Fruit fly (Drosophila melanogaster): ENCODE results near the gene Flacc.

Flacc gene

dm6 chrX:18893433-18893832 is at the start of gene Flacc:
Gene Flacc, minus strand, starts transcription at chrX:18893636.
- TF ChIP-seq psq (optimal IDR thresholded peaks at IDR 0.05) (no peak), Dll (optimal IDR thresholded peaks at IDR 0.05) (no peak), EcR (GFP tag; optimal IDR thresholded peaks at IDR 0.05) (no peak), usp (GFP tag; optimal IDR thresholded peaks at IDR 0.05) (no peak), pan (optimal IDR thresholded peaks at IDR 0.05) (no peak), CG8478 (optimal IDR thresholded peaks at IDR 0.05) (no peak)

dm6 chrX:18942648-18943047 is 49.2 kb upstream of the Flacc start:
- TF ChIP-seq CG8478 (optimal IDR thresholded peaks at IDR 0.05) (no peak), psq (optimal IDR thresholded peaks at IDR 0.05) (no peak), Dll (optimal IDR thresholded peaks at IDR 0.05) (no peak), EcR (GFP tag; optimal IDR thresholded peaks at IDR 0.05) (no peak), pan (optimal IDR thresholded peaks at IDR 0.05) (no peak), usp (GFP tag; optimal IDR thresholded peaks at IDR 0.05) (no peak)

- TF ChIP-seq usp (GFP tag; optimal IDR thresholded peaks at IDR 0.05) = no peak
- no peak for TF ChIP-seq Dll (optimal IDR thresholded peaks at IDR 0.05)
- TF ChIP-seq psq (optimal IDR thresholded peaks at IDR 0.05) = no peak
- no peak for TF ChIP-seq pan (optimal IDR thresholded peaks at IDR 0.05)
- TF ChIP-seq EcR (GFP tag; optimal IDR thresholded peaks at IDR 0.05) = no peak
- no peak for TF ChIP-seq CG8478 (optimal IDR thresholded peaks at IDR 0.05)
These were observed 48.5 kb upstream of the Flacc start for dm6 chrX:18941980-18942379.

- TF ChIP-seq psq (optimal IDR thresholded peaks at IDR 0.05) (no peak), usp (GFP tag; optimal IDR thresholded peaks at IDR 0.05) (no peak), Dll (optimal IDR thresholded peaks at IDR 0.05) (no peak)
These were observed 46.0 kb upstream of the Flacc start for dm6 chrX:18939429-18939828.

- no peak for TF ChIP-seq EcR (GFP tag; optimal IDR thresholded peaks at IDR 0.05)
- no peak for TF ChIP-seq CG8478 (optimal IDR thresholded peaks at IDR 0.05)
- no peak for TF ChIP-seq pan (optimal IDR thresholded peaks at IDR 0.05)
- no peak for TF ChIP-seq Dll (optimal IDR thresholded peaks at IDR 0.05)
- no peak for TF ChIP-seq psq (optimal IDR thresholded peaks at IDR 0.05)
- no peak for TF ChIP-seq usp (GFP tag; optimal IDR thresholded peaks at IDR 0.05)
These were observed 44.9 kb upstream of the Flacc start for dm6 chrX:18938127-18938939.

- TF ChIP-seq Dll (optimal IDR thresholded peaks at IDR 0.05) (no peak), CG8478 (optimal IDR thresholded peaks at IDR 0.05) (no peak), pan (optimal IDR thresholded peaks at IDR 0.05) (no peak), usp (GFP tag; optimal IDR thresholded peaks at IDR 0.05) (no peak), psq (optimal IDR thresholded peaks at IDR 0.05) (no peak), EcR (GFP tag; optimal IDR thresholded peaks at IDR 0.05) (no peak)
These were observed 43.2 kb upstream of the Flacc start for dm6 chrX:18936606-18937005.

- no peak for TF ChIP-seq Dll (optimal IDR thresholded peaks at IDR 0.05)
- no peak for TF ChIP-seq CG8478 (optimal IDR thresholded peaks at IDR 0.05)
- no peak for TF ChIP-seq psq (optimal IDR thresholded peaks at IDR 0.05)
- no peak for TF ChIP-seq usp (GFP tag; optimal IDR thresholded peaks at IDR 0.05)
- no peak for TF ChIP-seq pan (optimal IDR thresholded peaks at IDR 0.05)
- TF ChIP-seq EcR (GFP tag; optimal IDR thresholded peaks at IDR 0.05) = no peak
These were observed 41.4 kb upstream of the Flacc start for dm6 chrX:18934859-18935258.

dm6 chrX:18933442-18933841 is 40.0 kb upstream of the Flacc start:
- TF ChIP-seq Dll (optimal IDR thresholded peaks at IDR 0.05) (no peak), EcR (GFP tag; optimal IDR thresholded peaks at IDR 0.05) (no peak), psq (optimal IDR thresholded peaks at IDR 0.05) (no peak), pan (optimal IDR thresholded peaks at IDR 0.05) (no peak), CG8478 (optimal IDR thresholded peaks at IDR 0.05) (no peak), usp (GFP tag; optimal IDR thresholded peaks at IDR 0.05) (no peak)

- TF ChIP-seq CG8478 (optimal IDR thresholded peaks at IDR 0.05) = no peak
- TF ChIP-seq psq (optimal IDR thresholded peaks at IDR 0.05) = no peak
- no peak for TF ChIP-seq EcR (GFP tag; optimal IDR thresholded peaks at IDR 0.05)
- no peak for TF ChIP-seq usp (GFP tag; optimal IDR thresholded peaks at IDR 0.05)
- TF ChIP-seq pan (optimal IDR thresholded peaks at IDR 0.05) = no peak
- TF ChIP-seq Dll (optimal IDR thresholded peaks at IDR 0.05) = no peak
These were observed 37.4 kb upstream of the Flacc start for dm6 chrX:18930868-18931267.

- TF ChIP-seq CG8478 (optimal IDR thresholded peaks at IDR 0.05) (no peak), EcR (GFP tag; optimal IDR thresholded peaks at IDR 0.05) (no peak), pan (optimal IDR thresholded peaks at IDR 0.05) (no peak), usp (GFP tag; optimal IDR thresholded peaks at IDR 0.05) (no peak), Dll (optimal IDR thresholded peaks at IDR 0.05) (no peak), psq (optimal IDR thresholded peaks at IDR 0.05) (no peak)
These were observed 36.6 kb upstream of the Flacc start, which contains the start of gene CG43759 for dm6 chrX:18929946-18930562. Gene CG43759, plus strand, starts transcription at chrX:18930335.

- TF ChIP-seq EcR (GFP tag; optimal IDR thresholded peaks at IDR 0.05) (no peak), CG8478 (optimal IDR thresholded peaks at IDR 0.05) (no peak), pan (optimal IDR thresholded peaks at IDR 0.05) (peak; percentile 79)
These were observed 36.0 kb upstream of the Flacc start for dm6 chrX:18929430-18929829.

- TF ChIP-seq CG8478 (optimal IDR thresholded peaks at IDR 0.05) = no peak
These were observed 35.2 kb upstream of the Flacc start for dm6 chrX:18928608-18929059.

Data from whole organism.